Worm (Caenorhabditis elegans) whole organism, L4 larva: Measurements from ENCODE around the gene K10B3.1.

Experiments
- F10B5.3 ChIP-seq: sonication (generic microtip); optimal IDR thresholded peaks from 2 replicates; lab custom pipeline; 2016; ENCODE audit warnings: mild to moderate bottlenecking, missing genetic modification characterization, missing compliant biosample characterization
- F26F4.8 ChIP-seq: fragments of 200-800 bp; sonication (Bioruptor generic); conservative IDR thresholded peaks from 2 replicates; pipeline ENCODE4 v1.3.6; 2022; ENCODE audit warnings: missing genetic modification characterization, missing compliant biosample characterization
- F49E8.2 ChIP-seq: sonication (generic microtip); optimal IDR thresholded peaks from 2 replicates; lab custom pipeline; 2016; ENCODE audit warnings: missing compliant biosample characterization, mild to moderate bottlenecking, missing genetic modification characterization, borderline replicate concordance
- T26A8.4 ChIP-seq: fragments of 200-800 bp; sonication (Bioruptor generic); IDR thresholded peaks from 2 replicates; pipeline ENCODE4 v1.3.6; 2022; ENCODE audit warnings: missing genetic modification characterization, missing compliant biosample characterization
- Y48G9A.11 ChIP-seq: fragments of 200-800 bp; sonication (Bioruptor generic); IDR thresholded peaks from 2 replicates; pipeline ENCODE4 v1.3.6; 2022; ENCODE audit warnings: missing genetic modification reagents, missing genetic modification characterization, missing compliant biosample characterization
- Y5F2A.4 ChIP-seq: fragments of 200-800 bp; sonication (Bioruptor generic); optimal IDR thresholded peaks from 2 replicates; lab custom pipeline; 2018; ENCODE audit warnings: mild to moderate bottlenecking, missing genetic modification characterization, missing compliant biosample characterization
- ZK337.2 ChIP-seq: fragments of 200-800 bp; sonication (Bioruptor generic); IDR thresholded peaks from 2 replicates; pipeline ENCODE4 v1.3.6; 2022; ENCODE audit warnings: missing genetic modification reagents, missing genetic modification characterization, missing compliant biosample characterization
- ZK546.5 ChIP-seq, 2 experiments: sonication (generic microtip); optimal IDR thresholded peaks; 2 replicates each; lab custom pipeline; 2017; ENCODE audit warnings: missing biosample characterization in 2 of 2, missing genetic modification characterization in 2 of 2
- aha-1 ChIP-seq: fragments of 150-350 bp; peaks from one replicate; lab custom pipeline; 2014; ENCODE audit warnings: missing biosample characterization, missing genetic modification characterization
- ama-1 ChIP-seq: fragments of 150-350 bp; optimal IDR thresholded peaks from 2 replicates; lab custom pipeline; 2014; ENCODE audit warnings: inconsistent platforms, mixed read lengths
- ceh-20 ChIP-seq: fragments of 200-800 bp; sonication (Bioruptor generic); IDR thresholded peaks from 2 replicates; pipeline ENCODE4 v1.3.6; 2022; ENCODE audit warnings: missing genetic modification reagents, missing genetic modification characterization, missing compliant biosample characterization
- ceh-28 ChIP-seq: fragments of 150-350 bp; optimal IDR thresholded peaks from 2 replicates; lab custom pipeline; 2014; ENCODE audit warnings: missing biosample characterization, missing genetic modification reagents, missing genetic modification characterization
- ceh-62 ChIP-seq: sonication (generic microtip); optimal IDR thresholded peaks from 2 replicates; lab custom pipeline; 2017; ENCODE audit warnings: missing biosample characterization, missing genetic modification characterization
- ces-1 ChIP-seq: fragments of 150-350 bp; sonication (generic microtip); optimal IDR thresholded peaks from 4 replicates; lab custom pipeline; 2014; ENCODE audit warnings: missing biosample characterization, missing genetic modification reagents, missing genetic modification characterization
- ctbp-1 ChIP-seq: fragments of 200-800 bp; sonication (Bioruptor generic); IDR thresholded peaks from 2 replicates; pipeline ENCODE4 v1.3.6; 2022; ENCODE audit warnings: missing genetic modification reagents, missing genetic modification characterization, missing compliant biosample characterization
- daf-16 ChIP-seq, 3 experiments: sonication (generic microtip); optimal IDR thresholded peaks; 2 replicates each; lab custom pipeline; 2016 to 2017; ENCODE audit warnings: missing genetic modification characterization in 3 of 3, missing genetic modification reagents in 3 of 3, mild to moderate bottlenecking in 2 of 3, missing compliant biosample characterization in 2 of 3, missing biosample characterization in 1 of 3, moderate library complexity in 1 of 3
- daf-8 ChIP-seq: fragments of 200-800 bp; sonication (Bioruptor generic); IDR thresholded peaks from 2 replicates; pipeline ENCODE4 v1.3.6; 2022; ENCODE audit warnings: missing genetic modification characterization, missing compliant biosample characterization
- dmd-8 ChIP-seq: fragments of 200-800 bp; sonication (Bioruptor generic); IDR thresholded peaks from 2 replicates; pipeline ENCODE4 v1.3.6; 2022; ENCODE audit warnings: missing genetic modification characterization, missing compliant biosample characterization
- dpl-1 ChIP-seq: fragments of 150-350 bp; optimal IDR thresholded peaks from 2 replicates; lab custom pipeline; 2014; ENCODE audit warnings: missing biosample characterization, missing genetic modification reagents, missing genetic modification characterization
- duxl-1 ChIP-seq: sonication (generic microtip); optimal IDR thresholded peaks from 2 replicates; lab custom pipeline; 2016; ENCODE audit warnings: mild to moderate bottlenecking, missing genetic modification characterization, moderate library complexity, missing compliant biosample characterization; ENCODE audit not compliant: poor library complexity
- egl-43 ChIP-seq: fragments of 200-800 bp; sonication (Bioruptor generic); IDR thresholded peaks from 2 replicates; pipeline ENCODE4 v1.3.6; 2022; ENCODE audit warnings: missing genetic modification reagents, missing genetic modification characterization, missing compliant biosample characterization
- fkh-10 ChIP-seq: fragments of 150-350 bp; optimal IDR thresholded peaks from 2 replicates; lab custom pipeline; 2014; ENCODE audit warnings: missing biosample characterization, missing genetic modification reagents, missing genetic modification characterization
- fos-1 ChIP-seq: fragments of 150-350 bp; optimal IDR thresholded peaks from 2 replicates; lab custom pipeline; 2014; ENCODE audit warnings: missing biosample characterization, missing genetic modification characterization
- hif-1 ChIP-seq, 2 experiments: sonication (generic microtip); optimal IDR thresholded peaks; 2 replicates each; lab custom pipeline; 2016 to 2017; ENCODE audit warnings: missing compliant biosample characterization in 2 of 2, missing genetic modification characterization in 2 of 2, missing genetic modification reagents in 2 of 2, missing genotype in 2 of 2, mild to moderate bottlenecking in 1 of 2
- hlh-11 ChIP-seq: fragments of 200-800 bp; sonication (Bioruptor generic); optimal IDR thresholded peaks from 2 replicates; lab custom pipeline; 2018; ENCODE audit warnings: mild to moderate bottlenecking, missing genetic modification characterization, missing compliant biosample characterization
- lin-13 ChIP-seq: fragments of 150-350 bp; optimal IDR thresholded peaks from 2 replicates; lab custom pipeline; 2014; ENCODE audit warnings: missing biosample characterization, missing genetic modification reagents, missing genetic modification characterization
- lin-29 ChIP-seq: fragments of 200-800 bp; sonication (Bioruptor generic); IDR thresholded peaks from 2 replicates; pipeline ENCODE4 v1.3.6; 2022; ENCODE audit warnings: missing genetic modification reagents, missing genetic modification characterization, missing compliant biosample characterization
- lin-38 ChIP-seq: fragments of 200-800 bp; sonication (Bioruptor generic); IDR thresholded peaks from 2 replicates; pipeline ENCODE4 v1.3.6; 2022; ENCODE audit warnings: missing genetic modification reagents, missing genetic modification characterization, missing compliant biosample characterization
- lin-39 ChIP-seq: fragments of 150-350 bp; optimal IDR thresholded peaks from 2 replicates; lab custom pipeline; 2014; ENCODE audit warnings: missing biosample characterization, missing genetic modification reagents, missing genetic modification characterization
- lir-3 ChIP-seq: sonication (generic microtip); optimal IDR thresholded peaks from 2 replicates; lab custom pipeline; 2016; ENCODE audit warnings: mild to moderate bottlenecking, missing genetic modification characterization, missing compliant biosample characterization
- mdt-29 ChIP-seq: fragments of 200-800 bp; sonication (Bioruptor generic); IDR thresholded peaks from 2 replicates; pipeline ENCODE4 v1.3.6; 2022; ENCODE audit warnings: missing genetic modification reagents, missing genetic modification characterization, missing compliant biosample characterization
- mes-2 ChIP-seq: sonication (generic microtip); optimal IDR thresholded peaks from 2 replicates; lab custom pipeline; 2016; ENCODE audit warnings: missing genotype, mild to moderate bottlenecking, missing genetic modification characterization, missing compliant biosample characterization; ENCODE audit not compliant: poor library complexity, severe bottlenecking
- mxl-2 ChIP-seq: fragments of 200-800 bp; sonication (Bioruptor generic); conservative IDR thresholded peaks from 2 replicates; pipeline ENCODE4 v1.3.6; 2022; ENCODE audit warnings: missing genetic modification reagents, missing genetic modification characterization, missing compliant biosample characterization
- nhr-102 ChIP-seq: sonication (generic microtip); optimal IDR thresholded peaks from 2 replicates; lab custom pipeline; 2016; ENCODE audit warnings: mild to moderate bottlenecking, missing genetic modification characterization, moderate library complexity, missing compliant biosample characterization
- nhr-111 ChIP-seq: fragments of 200-800 bp; sonication (Bioruptor generic); optimal IDR thresholded peaks from 2 replicates; lab custom pipeline; 2018; ENCODE audit warnings: mild to moderate bottlenecking, missing genetic modification characterization, missing compliant biosample characterization
- nhr-237 ChIP-seq: sonication (generic microtip); optimal IDR thresholded peaks from 2 replicates; lab custom pipeline; 2017; ENCODE audit warnings: missing biosample characterization, missing genetic modification characterization
- nhr-42 ChIP-seq: fragments of 200-800 bp; sonication (Bioruptor generic); IDR thresholded peaks from 2 replicates; pipeline ENCODE4 v1.3.6; 2022; ENCODE audit warnings: missing genetic modification characterization, missing compliant biosample characterization
- nhr-48 ChIP-seq: sonication (generic microtip); optimal IDR thresholded peaks from 2 replicates; lab custom pipeline; 2016; ENCODE audit warnings: mild to moderate bottlenecking, missing genetic modification characterization, missing compliant biosample characterization
- nhr-77 ChIP-seq: fragments of 150-350 bp; optimal IDR thresholded peaks from 2 replicates; lab custom pipeline; 2014; ENCODE audit warnings: missing biosample characterization, missing genetic modification characterization
- php-3 ChIP-seq: fragments of 200-800 bp; sonication (Bioruptor generic); IDR thresholded peaks from 2 replicates; pipeline ENCODE4 v1.3.6; 2022; ENCODE audit warnings: missing genetic modification reagents, missing genetic modification characterization, missing compliant biosample characterization
- pqm-1 ChIP-seq: sonication (generic microtip); optimal IDR thresholded peaks from 2 replicates; lab custom pipeline; 2017; ENCODE audit warnings: missing biosample characterization, missing genetic modification characterization
- rbr-2 ChIP-seq: sonication (generic microtip); optimal IDR thresholded peaks from 2 replicates; lab custom pipeline; 2016; ENCODE audit warnings: missing genotype, missing genetic modification characterization, missing compliant biosample characterization
- set-16 ChIP-seq: fragments of 200-800 bp; sonication (Bioruptor generic); IDR thresholded peaks from 2 replicates; pipeline ENCODE4 v1.3.6; 2022; ENCODE audit warnings: missing genetic modification reagents, missing genetic modification characterization, missing compliant biosample characterization
- skn-1 ChIP-seq: fragments of 150-350 bp; optimal IDR thresholded peaks from 2 replicates; lab custom pipeline; 2014; ENCODE audit warnings: missing biosample characterization, missing genetic modification characterization
- snpc-4 ChIP-seq: fragments of 150-350 bp; optimal IDR thresholded peaks from 2 replicates; lab custom pipeline; 2014; ENCODE audit warnings: missing biosample characterization, missing genetic modification characterization
- spr-1 ChIP-seq: sonication (generic microtip); optimal IDR thresholded peaks from 2 replicates; lab custom pipeline; 2016; ENCODE audit warnings: mild to moderate bottlenecking, missing genetic modification characterization, missing compliant biosample characterization
- spr-3 ChIP-seq: fragments of 200-800 bp; sonication (Bioruptor generic); optimal IDR thresholded peaks from 2 replicates; lab custom pipeline; 2018; ENCODE audit warnings: mild to moderate bottlenecking, missing genetic modification characterization, missing compliant biosample characterization
- unc-130 ChIP-seq: sonication (generic microtip); optimal IDR thresholded peaks from 2 replicates; lab custom pipeline; 2016; ENCODE audit warnings: missing genetic modification reagents, missing genetic modification characterization, missing compliant biosample characterization
- vab-7 ChIP-seq: fragments of 200-800 bp; sonication (Bioruptor generic); IDR thresholded peaks from 2 replicates; pipeline ENCODE4 v1.3.6; 2022; ENCODE audit warnings: missing genetic modification reagents, missing genetic modification characterization, missing compliant biosample characterization
- zag-1 ChIP-seq: fragments of 150-350 bp; optimal IDR thresholded peaks from 2 replicates; lab custom pipeline; 2014; ENCODE audit warnings: missing biosample characterization, missing genetic modification characterization
- zip-2 ChIP-seq: fragments of 150-350 bp; optimal IDR thresholded peaks from 2 replicates; lab custom pipeline; 2014; ENCODE audit warnings: missing biosample characterization, missing genetic modification characterization
- ztf-11 ChIP-seq: fragments of 150-350 bp; optimal IDR thresholded peaks from 2 replicates; lab custom pipeline; 2014; ENCODE audit warnings: missing biosample characterization, missing genetic modification characterization

Gene K10B3.1

ce11 chrX:3111066-3111465 is 24.2 kb upstream of the K10B3.1 start (continued):
- TF ChIP-seq mxl-2 (no peak), T26A8.4 (GFP tag; lab: Robert Waterston, UW) (no peak), ceh-20 (GFP tag; lab: Robert Waterston, UW) (0 out of 2 replicates have a peak, but pooled peaks have one; percentile 36), nhr-48 (tag; lab: Kevin White, UChicago) (no peak), hlh-11 (tag; lab: Kevin White, UChicago) (peak; percentile 19), hif-1 (tag; optimal IDR thresholded peaks at IDR 0.05; lab: Kevin White, UChicago) (peak in 1 of 2 experiments; percentile 66), vab-7 (no peak), F26F4.8 (GFP tag; lab: Robert Waterston, UW) (no peak), ces-1 (GFP tag; lab: Kevin White, UChicago) (peak; percentile 49), set-16 (GFP tag; lab: Robert Waterston, UW) (no peak), lin-13 (GFP tag; lab: Kevin White, UChicago) (peak; percentile 3), zip-2 (tag; lab: Kevin White, UChicago) (no peak), daf-8 (no peak), aha-1 (no peak), mdt-29 (GFP tag; lab: Robert Waterston, UW) (peak; percentile 15; the same call in 1 of the 2 replicates), ZK546.5 (tag; optimal IDR thresholded peaks at IDR 0.05; lab: Kevin White, UChicago) (no peak), nhr-102 (tag; lab: Kevin White, UChicago) (no peak), spr-1 (no peak), nhr-237 (tag; lab: Kevin White, UChicago) (no peak), lin-38 (GFP tag; lab: Robert Waterston, UW) (no peak), nhr-42 (GFP tag; lab: Robert Waterston, UW) (no peak), dpl-1 (GFP tag; lab: Kevin White, UChicago) (no peak), nhr-111 (no peak), F10B5.3 (tag; lab: Kevin White, UChicago) (no peak), snpc-4 (no peak), zag-1 (no peak), ctbp-1 (GFP tag; lab: Robert Waterston, UW) (no peak; the same call in 1 of the 2 replicates), daf-16 (GFP tag; optimal IDR thresholded peaks at IDR 0.05; lab: Kevin White, UChicago) (no peak), daf-16 (tag; optimal IDR thresholded peaks at IDR 0.05; lab: Kevin White, UChicago) (no peak), fkh-10 (GFP tag; lab: Kevin White, UChicago) (peak; percentile 79), duxl-1 (no peak), nhr-77 (tag; lab: Kevin White, UChicago) (no peak), unc-130 (no peak), fos-1 (tag; lab: Kevin White, UChicago) (no peak), lin-29 (GFP tag; lab: Robert Waterston, UW) (no peak), ZK337.2 (0 out of 2 replicates have a peak, but pooled peaks have one; percentile 15), php-3 (no peak), ceh-28 (no peak), pqm-1 (tag; lab: Kevin White, UChicago) (no peak), ztf-11 (tag; lab: Kevin White, UChicago) (no peak), spr-3 (no peak), lir-3 (tag; lab: Kevin White, UChicago) (no peak), ceh-62 (no peak), skn-1 (tag; lab: Kevin White, UChicago) (no peak), lin-39 (tag; lab: Kevin White, UChicago) (no peak), dmd-8 (GFP tag; lab: Robert Waterston, UW) (no peak), F49E8.2 (tag; lab: Kevin White, UChicago) (no peak), mes-2 (tag; lab: Kevin White, UChicago) (peak; percentile 19), egl-43 (GFP tag; lab: Robert Waterston, UW) (no peak), ama-1 (lab: Kevin White, UChicago) (no peak), Y48G9A.11 (GFP tag; lab: Robert Waterston, UW) (no peak), rbr-2 (peak; percentile 6), Y5F2A.4 (GFP tag; lab: Kevin White, UChicago) (no peak)
